Worm (Caenorhabditis elegans) whole organism, L4/young adult: ENCODE measurements around the gene snx-13.

Experiments
- W03F9.2 ChIP-seq: fragments of 150-350 bp; optimal IDR thresholded peaks from 2 replicates; lab custom pipeline; 2014; ENCODE audit warnings: missing biosample characterization, missing genetic modification characterization
- dao-5 ChIP-seq: sonication (generic microtip); optimal IDR thresholded peaks from 2 replicates; lab custom pipeline; 2016; ENCODE audit warnings: missing genotype, missing genetic modification characterization, moderate library complexity, missing compliant biosample characterization
- him-1 ChIP-seq: sonication (generic microtip); optimal IDR thresholded peaks from 2 replicates; lab custom pipeline; 2016; ENCODE audit warnings: missing genotype, missing genetic modification reagents, missing genetic modification characterization, missing compliant biosample characterization

The snx-13 gene

ce11 chrIV:17087384-17088099 lies at the start of gene snx-13, which contains the start of gene snr-1:
snx-13 (minus strand) TSS chrIV:17087438.
snr-1 (plus strand) TSS chrIV:17088049.
- peak; percentile 31 for TF ChIP-seq dao-5 (tag; lab: Kevin White, UChicago)
- TF ChIP-seq him-1 (tag; lab: Kevin White, UChicago) = peak; percentile 39
- peak; percentile 89 for TF ChIP-seq W03F9.2 (tag; lab: Kevin White, UChicago)

ce11 chrIV:17131035-17131595 lies 43.9 kb upstream of the snx-13 start, which contains the start of the genes Y116A8C.37 and Y116A8C.38:
Y116A8C.37 (minus strand) TSS chrIV:17131135.
Y116A8C.38 (plus strand) TSS chrIV:17131545.
- TF ChIP-seq him-1 (tag; lab: Kevin White, UChicago) = no peak
- no peak for TF ChIP-seq dao-5 (tag; lab: Kevin White, UChicago)
- no peak for TF ChIP-seq W03F9.2 (tag; lab: Kevin White, UChicago)

- TF ChIP-seq dao-5 (tag; lab: Kevin White, UChicago) = no peak
- TF ChIP-seq W03F9.2 (tag; lab: Kevin White, UChicago) = no peak
- TF ChIP-seq him-1 (tag; lab: Kevin White, UChicago) = no peak
Observed at ce11 chrIV:17126512-17126911, 39.3 kb upstream of the snx-13 start.

- TF ChIP-seq W03F9.2 (tag; lab: Kevin White, UChicago) = no peak
- TF ChIP-seq him-1 (tag; lab: Kevin White, UChicago) = no peak
- no peak for TF ChIP-seq dao-5 (tag; lab: Kevin White, UChicago)
Observed at ce11 chrIV:17125967-17126366, 38.7 kb upstream of the snx-13 start.

ce11 chrIV:17121058-17121773 lies 34.0 kb upstream of the snx-13 start:
- no peak for TF ChIP-seq W03F9.2 (tag; lab: Kevin White, UChicago)
- no peak for TF ChIP-seq him-1 (tag; lab: Kevin White, UChicago)
- no peak for TF ChIP-seq dao-5 (tag; lab: Kevin White, UChicago)

ce11 chrIV:17118987-17119732 lies 31.9 kb upstream of the snx-13 start, which contains the start of gene itsn-1:
itsn-1 (plus strand) TSS chrIV:17119682.
- no peak for TF ChIP-seq W03F9.2 (tag; lab: Kevin White, UChicago)
- TF ChIP-seq dao-5 (tag; lab: Kevin White, UChicago) = no peak
- TF ChIP-seq him-1 (tag; lab: Kevin White, UChicago) = no peak

ce11 chrIV:17118585-17118984 lies 31.3 kb upstream of the snx-13 start, which contains the start of gene uaf-2:
uaf-2 (minus strand) TSS chrIV:17118767.
- no peak for TF ChIP-seq him-1 (tag; lab: Kevin White, UChicago)
- peak; percentile 30 for TF ChIP-seq W03F9.2 (tag; lab: Kevin White, UChicago)

- no peak for TF ChIP-seq dao-5 (tag; lab: Kevin White, UChicago)
- TF ChIP-seq him-1 (tag; lab: Kevin White, UChicago) = no peak
- TF ChIP-seq W03F9.2 (tag; lab: Kevin White, UChicago) = no peak
Observed at ce11 chrIV:17116821-17117220, 29.6 kb upstream of the snx-13 start.

- no peak for TF ChIP-seq him-1 (tag; lab: Kevin White, UChicago)
- no peak for TF ChIP-seq W03F9.2 (tag; lab: Kevin White, UChicago)
- no peak for TF ChIP-seq dao-5 (tag; lab: Kevin White, UChicago)
Observed at ce11 chrIV:17116345-17116744, 29.1 kb upstream of the snx-13 start, which contains the start of gene cyn-13. cyn-13 (minus strand) TSS chrIV:17116657.

- TF ChIP-seq dao-5 (tag; lab: Kevin White, UChicago) = no peak
- TF ChIP-seq W03F9.2 (tag; lab: Kevin White, UChicago) = no peak
- TF ChIP-seq him-1 (tag; lab: Kevin White, UChicago) = no peak
Observed at ce11 chrIV:17111813-17112212, 24.6 kb upstream of the snx-13 start, which contains the start of gene Y116A8C.33. Y116A8C.33 (plus strand) TSS chrIV:17112113.

ce11 chrIV:17110882-17111281 lies 23.6 kb upstream of the snx-13 start, which contains the start of gene sfa-1:
sfa-1 (minus strand) TSS chrIV:17110982.
- TF ChIP-seq him-1 (tag; lab: Kevin White, UChicago) (no peak), dao-5 (tag; lab: Kevin White, UChicago) (no peak), W03F9.2 (tag; lab: Kevin White, UChicago) (no peak)

- TF ChIP-seq dao-5 (tag; lab: Kevin White, UChicago) = no peak
- no peak for TF ChIP-seq him-1 (tag; lab: Kevin White, UChicago)
- no peak for TF ChIP-seq W03F9.2 (tag; lab: Kevin White, UChicago)
Observed at ce11 chrIV:17109436-17109835, 22.2 kb upstream of the snx-13 start.
